Worm (Caenorhabditis elegans) whole organism, mixed stage, embryonic: ENCODE data around the gene glt-1.
A peak's percentile ranks its signal among the peaks of the same experiment; 100 is the strongest.

Experiments
- M03D4.4 ChIP-seq: sonication (generic microtip); optimal IDR thresholded peaks from 2 replicates; lab custom pipeline; 2017; ENCODE audit warnings: mild to moderate bottlenecking, missing genetic modification characterization, missing compliant biosample characterization
- bed-3 ChIP-seq: fragments of 200-800 bp; sonication (Bioruptor generic); optimal IDR thresholded peaks from 3 replicates; lab custom pipeline; 2018; ENCODE audit warnings: mild to moderate bottlenecking, missing genetic modification characterization, moderate library complexity, missing compliant biosample characterization
- blmp-1 ChIP-seq: fragments of 150-350 bp; optimal IDR thresholded peaks from 2 replicates; lab custom pipeline; 2014; ENCODE audit warnings: missing biosample characterization, missing genetic modification characterization
- ceh-39 ChIP-seq: fragments of 150-350 bp; optimal IDR thresholded peaks from 2 replicates; lab custom pipeline; 2014; ENCODE audit warnings: missing biosample characterization, missing genetic modification characterization
- ceh-83 ChIP-seq: fragments of 200-800 bp; sonication (Bioruptor generic); optimal IDR thresholded peaks from 2 replicates; lab custom pipeline; 2018; ENCODE audit warnings: mild to moderate bottlenecking, missing genetic modification characterization, missing compliant biosample characterization
- ces-1 ChIP-seq: fragments of 150-350 bp; optimal IDR thresholded peaks from 2 replicates; lab custom pipeline; 2014; ENCODE audit warnings: missing biosample characterization, missing genetic modification reagents, missing genetic modification characterization
- cnd-1 ChIP-seq: fragments of 200-800 bp; sonication (Bioruptor generic); optimal IDR thresholded peaks from 2 replicates; lab custom pipeline; 2018; ENCODE audit warnings: mild to moderate bottlenecking, missing genetic modification characterization, missing compliant biosample characterization
- drap-1 ChIP-seq: fragments of 200-800 bp; sonication (Bioruptor generic); optimal IDR thresholded peaks from 3 replicates; lab custom pipeline; 2018; ENCODE audit warnings: mild to moderate bottlenecking, missing genetic modification characterization, missing compliant biosample characterization
- elt-1 ChIP-seq: sonication (generic microtip); optimal IDR thresholded peaks from 2 replicates; lab custom pipeline; 2017; ENCODE audit warnings: missing genetic modification characterization, mild to moderate bottlenecking, missing compliant biosample characterization, antibody characterized with exemption, moderate library complexity, borderline replicate concordance; ENCODE audit not compliant: insufficient read depth
- elt-3 ChIP-seq: fragments of 150-350 bp; optimal IDR thresholded peaks from 2 replicates; lab custom pipeline; 2014; ENCODE audit warnings: missing biosample characterization, missing genetic modification characterization
- flh-1 ChIP-seq: fragments of 200-800 bp; sonication (Bioruptor generic); optimal IDR thresholded peaks from 2 replicates; lab custom pipeline; 2018; ENCODE audit warnings: mild to moderate bottlenecking, missing genetic modification characterization, moderate library complexity, missing compliant biosample characterization
- ham-2 ChIP-seq: fragments of 200-800 bp; sonication (Bioruptor generic); optimal IDR thresholded peaks from 2 replicates; lab custom pipeline; 2018; ENCODE audit warnings: mild to moderate bottlenecking, missing genetic modification characterization, missing compliant biosample characterization
- lin-13 ChIP-seq: fragments of 150-350 bp; optimal IDR thresholded peaks from 2 replicates; lab custom pipeline; 2014; ENCODE audit warnings: missing biosample characterization, missing genetic modification characterization
- lin-32 ChIP-seq: fragments of 200-800 bp; sonication (Bioruptor generic); optimal IDR thresholded peaks from 2 replicates; lab custom pipeline; 2018; ENCODE audit warnings: mild to moderate bottlenecking, missing genetic modification characterization, missing compliant biosample characterization
- lsy-2 ChIP-seq: fragments of 150-350 bp; optimal IDR thresholded peaks from 2 replicates; lab custom pipeline; 2014; ENCODE audit warnings: missing biosample characterization, missing genetic modification characterization
- mab-5 ChIP-seq: fragments of 150-350 bp; optimal IDR thresholded peaks from 2 replicates; lab custom pipeline; 2014; ENCODE audit warnings: missing biosample characterization, missing genetic modification characterization
- mep-1 ChIP-seq: fragments of 150-350 bp; optimal IDR thresholded peaks from 2 replicates; lab custom pipeline; 2017; ENCODE audit warnings: missing biosample characterization, missing genetic modification reagents, missing genetic modification characterization, inconsistent platforms
- mls-2 ChIP-seq: sonication (generic microtip); optimal IDR thresholded peaks from 2 replicates; lab custom pipeline; 2016; ENCODE audit warnings: mild to moderate bottlenecking, missing genetic modification characterization, moderate library complexity, missing compliant biosample characterization
- nhr-2 ChIP-seq: fragments of 150-350 bp; optimal IDR thresholded peaks from 2 replicates; lab custom pipeline; 2014; ENCODE audit warnings: missing biosample characterization, missing genetic modification characterization
- nhr-28 ChIP-seq: fragments of 150-350 bp; optimal IDR thresholded peaks from 2 replicates; lab custom pipeline; 2014; ENCODE audit warnings: missing biosample characterization, missing genetic modification characterization
- nhr-76 ChIP-seq: sonication (generic microtip); optimal IDR thresholded peaks from 2 replicates; lab custom pipeline; 2017; ENCODE audit warnings: missing biosample characterization, missing genetic modification characterization
- pha-4 ChIP-seq: fragments of 150-350 bp; optimal IDR thresholded peaks from 2 replicates; lab custom pipeline; 2018; ENCODE audit warnings: missing biosample characterization, missing genetic modification reagents, missing genetic modification characterization
- sem-2 ChIP-seq: fragments of 200-800 bp; sonication (Bioruptor generic); optimal IDR thresholded peaks from 2 replicates; lab custom pipeline; 2018; ENCODE audit warnings: mild to moderate bottlenecking, missing genetic modification characterization, missing compliant biosample characterization
- sptf-1 ChIP-seq: sonication (generic microtip); optimal IDR thresholded peaks from 2 replicates; lab custom pipeline; 2017; ENCODE audit warnings: mild to moderate bottlenecking, missing genetic modification characterization, moderate library complexity, missing compliant biosample characterization
- tbx-8 ChIP-seq: fragments of 200-800 bp; sonication (Bioruptor generic); optimal IDR thresholded peaks from 2 replicates; lab custom pipeline; 2018; ENCODE audit warnings: mild to moderate bottlenecking, missing genetic modification characterization, moderate library complexity, missing compliant biosample characterization
- unc-120 ChIP-seq: sonication (generic microtip); optimal IDR thresholded peaks from 2 replicates; lab custom pipeline; 2017; ENCODE audit warnings: missing genetic modification characterization, missing compliant biosample characterization; ENCODE audit not compliant: poor library complexity, severe bottlenecking
- unc-39 ChIP-seq: fragments of 150-350 bp; optimal IDR thresholded peaks from 2 replicates; lab custom pipeline; 2014; ENCODE audit warnings: missing biosample characterization, missing genetic modification characterization
- unc-62 ChIP-seq: fragments of 150-350 bp; optimal IDR thresholded peaks from 2 replicates; lab custom pipeline; 2014; ENCODE audit warnings: missing biosample characterization, missing genetic modification reagents, missing genetic modification characterization
- zip-8 ChIP-seq: fragments of 150-350 bp; optimal IDR thresholded peaks from 2 replicates; lab custom pipeline; 2014; ENCODE audit warnings: missing biosample characterization, missing genetic modification characterization

Gene glt-1

DNA sequence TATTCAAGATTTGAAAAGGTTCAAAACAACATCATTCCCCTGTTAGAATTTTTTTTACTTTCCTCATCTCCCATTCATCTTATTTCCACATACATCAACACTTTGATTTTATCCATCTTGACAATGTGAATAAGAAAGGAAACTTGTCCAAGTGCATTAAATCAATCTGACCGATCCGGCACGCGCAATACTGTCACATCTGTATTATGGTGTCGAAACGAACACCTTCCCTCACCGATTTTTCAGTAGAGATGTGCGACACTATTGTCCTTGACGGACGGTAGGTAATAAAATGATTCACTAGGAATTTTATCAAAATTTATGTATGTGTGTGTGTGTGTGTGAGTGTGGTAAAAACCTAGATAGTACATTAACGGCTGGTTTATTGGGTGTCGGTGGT, 32.0 kb upstream of the glt-1 start:
- TF ChIP-seq nhr-76 (tag; lab: Kevin White, UChicago) (no peak), unc-62 (GFP tag; lab: Kevin White, UChicago) (peak; percentile 76)
- TF ChIP-seq, all 35 proteins: peak for 1

- TF ChIP-seq nhr-2: peak; percentile 10
- TF ChIP-seq drap-1: no peak
- no peak for TF ChIP-seq cnd-1 (tag; lab: Kevin White, UChicago)
- TF ChIP-seq unc-62 (GFP tag; lab: Kevin White, UChicago): peak; percentile 53
- TF ChIP-seq nhr-28: no peak
- TF ChIP-seq lin-13 (tag; lab: Kevin White, UChicago): no peak
- TF ChIP-seq ham-2 (GFP tag; lab: Kevin White, UChicago): peak; percentile 41
- no peak for TF ChIP-seq pha-4 (tag; lab: Kevin White, UChicago)
- TF ChIP-seq tbx-8 (GFP tag; lab: Kevin White, UChicago): no peak
- no peak for TF ChIP-seq bed-3
- TF ChIP-seq ces-1 (GFP tag; lab: Kevin White, UChicago): peak; percentile 80
- TF ChIP-seq lsy-2: no peak
- TF ChIP-seq zip-8: no peak
- TF ChIP-seq unc-120 (tag; lab: Kevin White, UChicago): no peak
- no peak for TF ChIP-seq lin-32
- TF ChIP-seq M03D4.4 (tag; lab: Kevin White, UChicago): no peak
- no peak for TF ChIP-seq mls-2 (tag; lab: Kevin White, UChicago)
Measured at ce11 chrX:3464309-3465038, 31.4 kb upstream of the glt-1 start.

DNA sequence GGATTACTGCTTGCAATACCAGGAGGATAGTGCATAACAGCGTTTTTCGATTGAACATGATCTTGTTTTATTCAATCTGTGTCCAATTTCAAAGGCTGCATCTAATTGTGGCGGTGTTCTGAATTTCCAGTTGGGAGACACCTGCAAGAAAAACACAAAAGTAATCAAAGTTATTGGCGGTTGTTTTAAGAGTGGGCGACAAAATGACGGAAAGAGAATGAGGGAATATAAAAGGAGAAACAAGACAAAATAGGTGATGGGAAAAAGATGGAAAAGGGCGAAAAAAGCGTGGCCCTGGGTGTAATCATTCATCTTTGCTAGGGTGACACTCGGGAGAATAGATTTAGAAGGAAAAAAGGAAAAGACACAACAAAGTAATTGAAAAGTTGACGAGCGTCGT, 30.0 kb upstream of the glt-1 start, which contains the start of the genes ZK377.15 and sax-3:
Gene ZK377.15, minus strand, starts transcription at position 101 of the 400 bp plus-strand sequence.
Gene sax-3, minus strand, starts transcription at position 143 of the 400 bp plus-strand sequence.
- TF ChIP-seq blmp-1 (tag; lab: Kevin White, UChicago): no peak
- no peak for TF ChIP-seq unc-120 (tag; lab: Kevin White, UChicago)
- no peak for TF ChIP-seq flh-1 (GFP tag; lab: Kevin White, UChicago)
- no peak for TF ChIP-seq tbx-8 (GFP tag; lab: Kevin White, UChicago)
- no peak for TF ChIP-seq cnd-1 (tag; lab: Kevin White, UChicago)
- TF ChIP-seq nhr-2: no peak
- no peak for TF ChIP-seq mep-1 (tag; lab: Kevin White, UChicago)
- TF ChIP-seq ham-2 (GFP tag; lab: Kevin White, UChicago): no peak
- TF ChIP-seq lin-13 (tag; lab: Kevin White, UChicago): no peak
- TF ChIP-seq ceh-83: no peak

- no peak for TF ChIP-seq lin-13 (tag; lab: Kevin White, UChicago)
- TF ChIP-seq cnd-1 (tag; lab: Kevin White, UChicago): peak; percentile 81
- TF ChIP-seq mep-1 (tag; lab: Kevin White, UChicago): peak; percentile 2
- peak; percentile 33 for TF ChIP-seq ham-2 (GFP tag; lab: Kevin White, UChicago)
- no peak for TF ChIP-seq mab-5 (tag; lab: Kevin White, UChicago)
- no peak for TF ChIP-seq unc-39 (tag; lab: Kevin White, UChicago)
- no peak for TF ChIP-seq lin-32
- TF ChIP-seq unc-120 (tag; lab: Kevin White, UChicago): peak; percentile 13
- TF ChIP-seq ceh-39 (tag; lab: Kevin White, UChicago): peak; percentile 28
- peak; percentile 77 for TF ChIP-seq elt-1
- TF ChIP-seq sptf-1: peak; percentile 26
- peak; percentile 43 for TF ChIP-seq mls-2 (tag; lab: Kevin White, UChicago)
- TF ChIP-seq elt-3: no peak
- no peak for TF ChIP-seq sem-2 (GFP tag; lab: Kevin White, UChicago)
- peak; percentile 48 for TF ChIP-seq ces-1 (GFP tag; lab: Kevin White, UChicago)
- no peak for TF ChIP-seq drap-1
- peak; percentile 60 for TF ChIP-seq nhr-2
- TF ChIP-seq flh-1 (GFP tag; lab: Kevin White, UChicago): no peak
Measured at ce11 chrX:3467004-3467761, 28.6 kb upstream of the glt-1 start.
